Worm (Caenorhabditis elegans) whole organism, mixed stage, embryonic: ENCODE results near the gene dhrr-1.

Experiments used
- lin-13 ChIP-seq: fragments of 150-350 bp; optimal IDR thresholded peaks from 2 replicates; lab custom pipeline; 2014; ENCODE audit warnings: missing biosample characterization, missing genetic modification characterization
- mls-2 ChIP-seq: sonication (generic microtip); optimal IDR thresholded peaks from 2 replicates; lab custom pipeline; 2016; ENCODE audit warnings: mild to moderate bottlenecking, missing genetic modification characterization, moderate library complexity, missing compliant biosample characterization
- snpc-4 ChIP-seq: fragments of 150-350 bp; optimal IDR thresholded peaks from 2 replicates; lab custom pipeline; 2014; ENCODE audit warnings: missing biosample characterization, missing genetic modification characterization
- unc-39 ChIP-seq: fragments of 150-350 bp; optimal IDR thresholded peaks from 2 replicates; lab custom pipeline; 2014; ENCODE audit warnings: missing biosample characterization, missing genetic modification characterization

- TF ChIP-seq snpc-4 (tag; lab: Kevin White, UChicago) (no peak), lin-13 (tag; lab: Kevin White, UChicago) (no peak), mls-2 (tag; lab: Kevin White, UChicago) (no peak), unc-39 (tag; lab: Kevin White, UChicago) (no peak)
Measured at ce11 chrIII:8944357-8944756, at the start of gene dhrr-1.
